Fruit fly (Drosophila melanogaster): ENCODE data around the gene PolQ.

The PolQ gene

DNA sequence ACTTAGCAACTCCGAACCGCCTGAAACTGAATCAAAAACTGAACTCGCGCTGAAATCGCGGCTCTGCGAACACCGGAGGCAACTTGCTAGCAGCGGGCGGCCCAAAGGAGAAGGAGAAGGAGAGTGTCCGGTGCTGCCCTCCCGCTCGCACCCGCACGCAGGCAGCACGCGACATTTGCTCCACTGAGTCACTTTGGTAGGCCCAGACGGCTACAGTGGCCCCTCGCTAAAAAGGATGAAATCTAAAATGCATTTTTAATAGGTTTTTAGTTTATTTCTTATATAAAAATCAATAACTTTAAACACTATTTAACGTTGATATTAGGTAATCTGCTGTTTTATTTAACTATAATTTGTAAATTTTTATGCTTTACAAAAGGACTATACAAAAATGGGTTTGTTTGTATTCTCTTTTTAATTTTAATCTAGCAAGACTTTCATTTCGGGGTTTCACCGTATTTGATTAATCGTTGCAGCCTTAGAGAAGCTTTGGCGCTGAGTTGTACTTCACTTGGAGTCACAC lies 10.4 kb upstream of the PolQ start, which contains the start of gene Men (continued):
- peak; percentile 52 for TF ChIP-seq acj6 (GFP tag; optimal IDR thresholded peaks at IDR 0.05)
- peak; percentile 59 for TF ChIP-seq CG6276 (GFP tag; optimal IDR thresholded peaks at IDR 0.05)
- TF ChIP-seq dac (GFP tag; optimal IDR thresholded peaks at IDR 0.05), result no peak
- peak; percentile 5 for TF ChIP-seq Blimp-1 (GFP tag; optimal IDR thresholded peaks at IDR 0.05)
- TF ChIP-seq eg (GFP tag; IDR thresholded peaks at IDR 0.05), result peak; percentile 71
- TF ChIP-seq OdsH (GFP tag; optimal IDR thresholded peaks at IDR 0.05), result peak; percentile 52
- peak; percentile 37 for TF ChIP-seq Sox14 (GFP tag; optimal IDR thresholded peaks at IDR 0.05)
- peak; percentile 52; the same call in 1 of the 2 replicates for TF ChIP-seq Gug (GFP tag; IDR thresholded peaks at IDR 0.05)

DNA sequence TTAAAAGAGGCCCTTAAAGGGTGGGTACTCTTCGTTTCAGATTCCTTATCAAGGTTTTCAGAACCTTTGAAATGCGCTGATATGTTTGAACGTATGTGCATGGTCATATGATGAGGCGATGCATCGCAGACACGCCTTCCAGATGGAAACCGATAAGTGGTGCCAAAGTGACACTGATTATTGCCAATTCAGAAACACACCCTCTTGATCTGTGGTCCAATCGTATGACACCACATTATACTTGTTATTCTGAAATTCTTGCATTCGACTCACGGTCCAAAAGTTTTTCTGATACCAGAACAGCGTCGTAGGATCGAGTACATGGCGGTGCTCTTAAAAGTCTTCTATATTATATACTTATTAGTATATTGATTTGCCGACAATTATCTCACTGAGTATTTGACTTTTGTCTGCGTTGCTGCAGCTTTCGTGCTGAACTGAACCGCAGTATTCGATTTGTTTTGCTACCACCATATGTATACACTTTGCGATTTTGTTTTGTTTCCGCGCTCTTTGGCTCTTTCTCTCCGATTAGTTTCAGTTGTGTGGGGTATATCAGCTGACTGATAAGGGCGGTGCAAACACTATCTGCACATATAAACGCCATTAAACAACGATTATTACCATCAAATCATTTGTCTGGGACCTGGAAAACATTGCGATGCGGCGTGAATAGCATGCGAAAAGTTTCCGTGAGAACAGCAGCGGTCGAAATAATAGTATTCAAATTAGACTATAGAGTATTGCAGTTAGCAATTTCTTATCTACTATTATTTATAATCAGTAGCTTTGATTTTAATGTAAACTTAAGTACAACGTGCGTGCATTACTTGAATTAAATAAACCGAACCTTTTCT lies 8.5 kb upstream of the PolQ start:
- 0 out of 2 replicates have a peak, but pooled peaks have one; percentile 31 for TF ChIP-seq CG15336 (GFP tag; IDR thresholded peaks at IDR 0.05)
- TF ChIP-seq CG34406 (GFP tag; optimal IDR thresholded peaks at IDR 0.05), result peak; percentile 24
- peak; percentile 3 for TF ChIP-seq CG6792 (GFP tag; optimal IDR thresholded peaks at IDR 0.05)
- TF ChIP-seq CG3032 (tag; optimal IDR thresholded peaks at IDR 0.05), result no peak
- no peak for TF ChIP-seq Sox102F (GFP tag; optimal IDR thresholded peaks at IDR 0.05)
- TF ChIP-seq pdm3 (GFP tag; optimal IDR thresholded peaks at IDR 0.05), result peak; percentile 21
- peak; percentile 26 for TF ChIP-seq Ets96B (tag; optimal IDR thresholded peaks at IDR 0.05)
- peak; percentile 14 for TF ChIP-seq Hr4 (GFP tag; optimal IDR thresholded peaks at IDR 0.05)
- TF ChIP-seq OdsH (GFP tag; optimal IDR thresholded peaks at IDR 0.05), result no peak
- peak; percentile 79 for TF ChIP-seq Eip78C (GFP tag)
- TF ChIP-seq CG4318 (GFP tag; optimal IDR thresholded peaks at IDR 0.05), result no peak
- peak; percentile 51; the same call in 1 of the 3 replicates for TF ChIP-seq CG6163 (GFP tag; IDR thresholded peaks at IDR 0.05)
- peak; percentile 96 for TF ChIP-seq svp (GFP tag)
- TF ChIP-seq salr (GFP tag; optimal IDR thresholded peaks at IDR 0.05), result peak in 1 of 2 experiments; percentile 13
- TF ChIP-seq CG32006 (GFP tag; optimal IDR thresholded peaks at IDR 0.05), result peak; percentile 7

DNA sequence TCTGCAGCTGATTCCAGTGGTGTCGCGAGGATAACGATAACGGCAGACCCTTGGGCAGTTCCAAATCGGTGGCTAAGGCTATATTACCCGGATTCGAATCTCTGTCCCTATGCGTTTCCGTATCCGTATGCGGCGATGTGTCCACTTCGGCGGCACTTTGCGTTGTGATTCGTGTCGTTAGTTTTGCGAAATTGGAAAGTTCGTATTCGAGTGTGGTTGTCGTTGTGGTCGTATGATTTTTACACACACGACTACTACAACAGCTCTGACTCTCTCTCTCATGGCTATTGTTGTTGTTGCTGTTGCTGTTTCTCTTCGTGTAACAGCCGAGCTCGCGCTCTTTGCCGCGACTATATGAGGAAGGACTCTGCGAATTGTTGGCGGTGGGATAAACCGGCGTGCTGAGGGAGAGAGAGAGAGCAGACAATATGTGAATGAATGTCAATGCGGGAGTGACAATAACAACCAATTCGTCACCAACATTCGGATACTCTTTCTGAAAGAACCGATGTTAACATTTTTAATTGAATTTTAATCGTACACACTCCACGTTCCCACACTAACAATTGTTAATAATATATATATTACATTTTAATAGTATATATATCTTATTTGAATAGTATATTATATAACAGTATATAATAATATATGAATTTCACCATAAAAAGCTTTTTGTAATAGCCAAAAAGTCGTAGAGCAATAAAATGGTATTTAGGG lies 7.7 kb upstream of the PolQ start:
- TF ChIP-seq fkh (GFP tag; optimal IDR thresholded peaks at IDR 0.05) (no peak), Ets21C (GFP tag; optimal IDR thresholded peaks at IDR 0.05) (no peak), Hr4 (GFP tag; optimal IDR thresholded peaks at IDR 0.05) (peak; percentile 41), Hr38 (GFP tag; optimal IDR thresholded peaks at IDR 0.05) (no peak), cyc (GFP tag; optimal IDR thresholded peaks at IDR 0.05) (peak; percentile 19), OdsH (GFP tag; optimal IDR thresholded peaks at IDR 0.05) (peak; percentile 47), Eip93F (GFP tag; optimal IDR thresholded peaks at IDR 0.05) (no peak), CG31627 (GFP tag; optimal IDR thresholded peaks at IDR 0.05) (peak; percentile 19), CG16779 (tag; optimal IDR thresholded peaks at IDR 0.05) (peak; percentile 71), ss (GFP tag; optimal IDR thresholded peaks at IDR 0.05) (peak; percentile 49), Hr39 (GFP tag; optimal IDR thresholded peaks at IDR 0.05) (peak; percentile 21), dsx (GFP tag; optimal IDR thresholded peaks at IDR 0.05; ENCODE audit: poor library complexity, severe bottlenecking) (peak; percentile 71), CG8319 (GFP tag; optimal IDR thresholded peaks at IDR 0.05) (peak; percentile 56), salr (GFP tag; optimal IDR thresholded peaks at IDR 0.05) (peak in 1 of 2 experiments; percentile 38), CG3032 (tag; optimal IDR thresholded peaks at IDR 0.05) (peak; percentile 66), acj6 (GFP tag; optimal IDR thresholded peaks at IDR 0.05) (peak; percentile 56), Gug (GFP tag; IDR thresholded peaks at IDR 0.05) (no peak), CG11294 (GFP tag; IDR thresholded peaks at IDR 0.05) (peak; percentile 41), CG34406 (GFP tag; optimal IDR thresholded peaks at IDR 0.05) (peak; percentile 79), esn (GFP tag; optimal IDR thresholded peaks at IDR 0.05) (peak; percentile 68), dac (GFP tag; optimal IDR thresholded peaks at IDR 0.05) (no peak), CG32006 (GFP tag; optimal IDR thresholded peaks at IDR 0.05) (peak; percentile 72), Eip75B (GFP tag; optimal IDR thresholded peaks at IDR 0.05) (peak; percentile 39), Sox15 (GFP tag; optimal IDR thresholded peaks at IDR 0.05) (no peak), CG6163 (GFP tag; IDR thresholded peaks at IDR 0.05) (peak; percentile 62), Sox102F (GFP tag; optimal IDR thresholded peaks at IDR 0.05) (peak; percentile 53), Smox (GFP tag; optimal IDR thresholded peaks at IDR 0.05) (peak; percentile 42), CG10669 (GFP tag; optimal IDR thresholded peaks at IDR 0.05) (peak; percentile 64), CG7368 (GFP tag; optimal IDR thresholded peaks at IDR 0.05) (peak; percentile 33), CG6854 (GFP tag; optimal IDR thresholded peaks at IDR 0.05) (peak; percentile 55), Lpt (GFP tag; optimal IDR thresholded peaks at IDR 0.05) (no peak), achi (GFP tag; optimal IDR thresholded peaks at IDR 0.05) (peak; percentile 66)

All from whole organism, prepupa.